Worm (Caenorhabditis elegans) whole organism, L4/young adult: ENCODE data around the gene raga-1.

ENCODE experiments used
- W03F9.2 ChIP-seq: fragments of 150-350 bp; optimal IDR thresholded peaks from 2 replicates; lab custom pipeline; 2014; ENCODE audit warnings: missing biosample characterization, missing genetic modification characterization
- dao-5 ChIP-seq: sonication (generic microtip); optimal IDR thresholded peaks from 2 replicates; lab custom pipeline; 2016; ENCODE audit warnings: missing genotype, missing genetic modification characterization, moderate library complexity, missing compliant biosample characterization
- him-1 ChIP-seq: sonication (generic microtip); optimal IDR thresholded peaks from 2 replicates; lab custom pipeline; 2016; ENCODE audit warnings: missing genotype, missing genetic modification reagents, missing genetic modification characterization, missing compliant biosample characterization

- TF ChIP-seq W03F9.2 (tag; lab: Kevin White, UChicago) (no peak), him-1 (tag; lab: Kevin White, UChicago) (no peak), dao-5 (tag; lab: Kevin White, UChicago) (no peak)
Measured at ce11 chrII:11307953-11308352, 6.8 kb downstream of the raga-1 start.
